Worm (Caenorhabditis elegans): ENCODE data around the gene F53A2.3.

Gene F53A2.3

ce11 chrIII:13324739-13325138, 14.8 kb downstream of the F53A2.3 start, which contains the start of gene F53A2.1 (continued):
- TF ChIP-seq cebp-1 (GFP tag; IDR thresholded peaks at IDR 0.05) (no peak), cebp-1 (tag; optimal IDR thresholded peaks at IDR 0.05) (no peak)

DNA sequence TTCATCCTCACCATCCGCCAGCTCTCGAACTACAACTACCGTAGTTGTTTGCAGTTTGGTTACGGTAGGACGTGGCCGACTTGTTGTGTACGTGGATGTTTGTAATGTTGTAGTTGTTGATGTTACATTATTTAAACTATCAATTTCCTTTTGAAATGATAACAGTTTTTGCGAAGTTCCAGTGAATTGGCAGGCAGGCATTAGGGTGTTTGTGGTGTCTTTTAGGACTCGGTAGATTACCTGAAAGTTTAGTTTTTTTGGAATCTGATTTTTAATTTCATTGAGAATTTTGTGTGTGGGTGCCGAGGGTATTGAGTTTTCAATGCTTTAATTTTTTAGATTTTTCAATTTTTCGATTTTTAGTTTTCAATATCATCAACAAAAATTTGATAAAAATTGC, 17.0 kb downstream of the F53A2.3 start, which contains the start of gene F53A2.11:
Gene F53A2.11 (minus strand): TSS at position 101 of the 400 bp plus-strand sequence.
- TF ChIP-seq nfyb-1 (GFP tag; IDR thresholded peaks at IDR 0.05) (no peak), hlh-12 (tag; optimal IDR thresholded peaks at IDR 0.05) (no peak), nfya-2 (GFP tag; IDR thresholded peaks at IDR 0.05) (no peak), Y53F4B.3 (GFP tag; IDR thresholded peaks at IDR 0.05) (no peak), hmg-20 (GFP tag; IDR thresholded peaks at IDR 0.05) (no peak)

DNA sequence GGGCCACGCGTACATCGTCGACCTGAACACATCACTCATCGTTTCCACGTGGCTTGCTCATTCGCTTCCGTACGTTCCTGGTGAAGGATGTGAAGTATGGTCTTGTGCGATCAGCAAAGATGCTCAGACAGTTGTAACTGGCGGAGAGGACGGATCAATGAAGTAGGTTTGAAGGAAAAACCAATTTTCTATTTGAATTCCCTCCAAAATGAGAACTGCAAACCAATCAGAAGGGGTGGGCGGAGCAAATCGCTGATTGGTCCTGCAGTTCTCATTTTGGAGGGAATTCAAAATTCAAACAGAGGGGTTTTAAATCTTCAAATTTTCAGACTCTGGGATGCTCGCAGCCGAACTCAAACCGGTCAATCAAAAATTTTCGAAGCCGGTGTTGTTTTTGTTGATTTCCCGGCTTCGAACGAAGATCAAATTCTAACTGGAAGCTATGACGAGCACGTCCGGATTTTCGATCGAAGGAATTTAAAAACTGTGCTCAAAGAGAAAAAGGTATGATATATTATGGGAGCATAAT, 22.1 kb downstream of the F53A2.3 start:
- TF ChIP-seq B0019.2 (GFP tag; conservative IDR thresholded peaks at IDR 0.05) = no peak
- TF ChIP-seq egl-18 (GFP tag; IDR thresholded peaks at IDR 0.05) = no peak
- TF ChIP-seq nfya-2 (GFP tag; IDR thresholded peaks at IDR 0.05) = no peak
- no peak for TF ChIP-seq chd-7 (tag; optimal IDR thresholded peaks at IDR 0.05)
- no peak for TF ChIP-seq lag-1 (GFP tag; IDR thresholded peaks at IDR 0.05)

DNA sequence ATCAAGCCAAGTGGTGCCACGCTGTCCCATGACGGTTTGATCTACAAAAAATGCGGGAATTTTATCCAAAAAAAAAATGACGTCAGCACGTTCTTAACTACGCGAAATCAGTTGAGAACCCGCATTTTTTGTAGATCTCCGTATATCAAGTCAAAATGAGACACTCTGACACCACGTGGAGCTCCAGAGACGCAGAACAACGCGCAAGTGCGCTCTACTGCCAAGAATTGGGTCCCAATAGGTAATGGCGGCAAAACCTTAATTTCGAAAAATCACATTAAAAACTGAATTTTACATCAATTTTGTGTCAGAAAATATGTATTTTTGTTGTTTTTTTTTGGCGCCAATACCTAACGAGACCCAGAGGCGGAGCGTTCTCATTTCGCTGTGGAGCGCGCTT, 22.6 kb downstream of the F53A2.3 start:
- TF ChIP-seq rpc-1 (optimal IDR thresholded peaks at IDR 0.05) = no peak
- no peak for TF ChIP-seq rpc-1 (tag; optimal IDR thresholded peaks at IDR 0.05)
- no peak for TF ChIP-seq rec-8 (tag; optimal IDR thresholded peaks at IDR 0.05)
- TF ChIP-seq K11D2.4 (GFP tag; IDR thresholded peaks at IDR 0.05) = no peak
- TF ChIP-seq K12H6.12 (tag; optimal IDR thresholded peaks at IDR 0.05) = no peak
- TF ChIP-seq snpc-1.3 (tag; optimal IDR thresholded peaks at IDR 0.05; ENCODE audit: insufficient read depth) = no peak
- TF ChIP-seq hrde-1 (tag; optimal IDR thresholded peaks at IDR 0.05; ENCODE audit: borderline replicate concordance) = no peak
- TF ChIP-seq pha-4 (tag; optimal IDR thresholded peaks at IDR 0.05) = no peak
- no peak for TF ChIP-seq tlf-1 (GFP tag; optimal IDR thresholded peaks at IDR 0.05)
- TF ChIP-seq let-607 (tag; optimal IDR thresholded peaks at IDR 0.05) = no peak
- TF ChIP-seq ztf-26 (tag; optimal IDR thresholded peaks at IDR 0.05) = no peak
- no peak for TF ChIP-seq ztf-6 (GFP tag; IDR thresholded peaks at IDR 0.05)
- no peak for TF ChIP-seq F57C9.4 (tag; optimal IDR thresholded peaks at IDR 0.05)
- no peak for TF ChIP-seq xnd-1 (tag; optimal IDR thresholded peaks at IDR 0.05)
- no peak for TF ChIP-seq ceh-91 (GFP tag; IDR thresholded peaks at IDR 0.05)
- TF ChIP-seq lin-26 (GFP tag; IDR thresholded peaks at IDR 0.05) = no peak
- TF ChIP-seq attf-3 (GFP tag; conservative IDR thresholded peaks at IDR 0.05) = no peak
- TF ChIP-seq ceh-100 (GFP tag; IDR thresholded peaks at IDR 0.05) = no peak
- no peak for TF ChIP-seq attf-6 (GFP tag; IDR thresholded peaks at IDR 0.05)

DNA sequence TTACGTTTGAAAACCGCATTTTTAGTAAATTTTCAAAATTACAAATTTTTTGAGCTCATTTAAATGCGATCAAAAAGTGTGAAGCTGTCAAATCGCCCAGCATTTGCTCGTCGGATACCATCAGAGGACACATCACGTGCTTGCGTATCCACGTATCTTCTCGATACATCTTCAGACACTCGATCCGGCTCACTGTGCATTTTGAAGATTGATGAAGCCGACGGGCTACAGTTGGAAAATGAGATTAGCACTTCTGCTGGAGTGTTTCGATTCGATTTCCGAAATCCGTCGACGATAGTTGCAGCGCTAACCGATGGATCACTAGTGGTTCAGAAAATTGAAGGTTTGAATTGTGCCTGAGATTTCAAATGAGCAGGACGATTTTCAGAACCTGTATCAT, 24.5 kb downstream of the F53A2.3 start, which contains the start of gene dph-7:
Gene dph-7 (plus strand): TSS at position 53 of the 400 bp plus-strand sequence.
- TF ChIP-seq B0336.3 (GFP tag; IDR thresholded peaks at IDR 0.05) (no peak), Y67H2A.10 (GFP tag; conservative IDR thresholded peaks at IDR 0.05) (no peak), lin-54 (GFP tag; optimal IDR thresholded peaks at IDR 0.05) (no peak), mxl-1 (tag; optimal IDR thresholded peaks at IDR 0.05) (no peak), aptf-2 (GFP tag; conservative IDR thresholded peaks at IDR 0.05) (no peak), ZK185.1 (tag; optimal IDR thresholded peaks at IDR 0.05; ENCODE audit: poor library complexity, severe bottlenecking) (no peak), egl-18 (GFP tag; IDR thresholded peaks at IDR 0.05) (no peak), hmg-20 (GFP tag; IDR thresholded peaks at IDR 0.05) (no peak), mel-28 (tag; optimal IDR thresholded peaks at IDR 0.05; ENCODE audit: borderline replicate concordance) (no peak), hlh-12 (tag; optimal IDR thresholded peaks at IDR 0.05) (no peak)

Data from whole organism, young adult.